Worm (Caenorhabditis elegans) whole organism, L1 larva: Measurements from ENCODE around the gene K11D12.6.

Experiments used
- C16A3.4 ChIP-seq: fragments of 150-350 bp; optimal IDR thresholded peaks from 2 replicates; lab custom pipeline; 2014; ENCODE audit warnings: missing biosample characterization, missing genetic modification characterization
- F16B12.6 ChIP-seq: fragments of 150-350 bp; optimal IDR thresholded peaks from 2 replicates; lab custom pipeline; 2014; ENCODE audit warnings: missing biosample characterization, missing genetic modification characterization
- Y116A8C.19 ChIP-seq: sonication (generic microtip); optimal IDR thresholded peaks from 2 replicates; lab custom pipeline; 2016; ENCODE audit warnings: missing compliant biosample characterization, missing genetic modification characterization, borderline replicate concordance
- aha-1 ChIP-seq: fragments of 150-350 bp; optimal IDR thresholded peaks from 2 replicates; lab custom pipeline; 2014; ENCODE audit warnings: missing biosample characterization, missing genetic modification characterization
- alr-1 ChIP-seq: fragments of 200-800 bp; sonication (Bioruptor generic); optimal IDR thresholded peaks from 2 replicates; lab custom pipeline; 2018; ENCODE audit warnings: borderline replicate concordance, mild to moderate bottlenecking, missing genetic modification characterization, missing compliant biosample characterization
- aly-2 ChIP-seq: fragments of 150-350 bp; optimal IDR thresholded peaks from 2 replicates; lab custom pipeline; 2014; ENCODE audit warnings: missing biosample characterization, missing genetic modification characterization
- ama-1 ChIP-seq: fragments of 150-350 bp; optimal IDR thresholded peaks from 2 replicates; lab custom pipeline; 2014
- ceh-88 ChIP-seq: fragments of 200-800 bp; sonication (Bioruptor generic); IDR thresholded peaks from 2 replicates; pipeline ENCODE4 v1.3.6; 2022; ENCODE audit warnings: missing genetic modification characterization, missing compliant biosample characterization
- dpl-1 ChIP-seq, 3 experiments: fragments of 150-350 bp in 2 of 3; sonication (generic microtip) in 1 of 3; optimal IDR thresholded peaks; 2 replicates each; lab custom pipeline; 2014 to 2017; ENCODE audit warnings: missing biosample characterization in 3 of 3, missing genetic modification characterization in 3 of 3, missing genetic modification reagents in 3 of 3
- dsc-1 ChIP-seq: sonication (generic microtip); optimal IDR thresholded peaks from 2 replicates; lab custom pipeline; 2016; ENCODE audit warnings: mild to moderate bottlenecking, missing genetic modification characterization, missing compliant biosample characterization
- efl-1 ChIP-seq, 4 experiments: fragments of 150-350 bp; optimal IDR thresholded peaks in 3 of 4; peaks in 1 of 4; 1 replicate in 1 of 4; 2 replicates in 3 of 4; lab custom pipeline; 2014; ENCODE audit warnings: missing biosample characterization in 2 of 4, missing genetic modification characterization in 2 of 4, missing genetic modification reagents in 2 of 4
- efl-3 ChIP-seq: fragments of 200-800 bp; sonication (Bioruptor generic); optimal IDR thresholded peaks from 2 replicates; lab custom pipeline; 2018; ENCODE audit warnings: mild to moderate bottlenecking, missing genetic modification characterization, missing compliant biosample characterization
- egl-13 ChIP-seq: sonication (generic microtip); optimal IDR thresholded peaks from 2 replicates; lab custom pipeline; 2016; ENCODE audit warnings: missing genotype, missing genetic modification reagents, missing genetic modification characterization, missing compliant biosample characterization
- elt-3 ChIP-seq, 6 experiments: fragments of 150-350 bp in 1 of 6; sonication (generic microtip); optimal IDR thresholded peaks; 2 replicates each; lab custom pipeline; 2017 to 2018; ENCODE audit warnings: missing biosample characterization in 6 of 6, missing genetic modification characterization in 6 of 6, inconsistent platforms in 1 of 6
- ets-5 ChIP-seq: fragments of 200-800 bp; sonication (Bioruptor generic); IDR thresholded peaks from 2 replicates; pipeline ENCODE4 v1.3.6; 2022; ENCODE audit warnings: missing genetic modification characterization, missing compliant biosample characterization
- isw-1 ChIP-seq: fragments of 200-800 bp; sonication (Bioruptor generic); IDR thresholded peaks from 2 replicates; pipeline ENCODE4 v1.3.6; 2022; ENCODE audit warnings: missing genetic modification characterization, missing compliant biosample characterization
- jun-1 ChIP-seq: fragments of 150-350 bp; optimal IDR thresholded peaks from 2 replicates; lab custom pipeline; 2014; ENCODE audit warnings: missing biosample characterization, missing genetic modification reagents, missing genetic modification characterization
- lin-14 ChIP-seq: fragments of 200-800 bp; sonication (Bioruptor generic); optimal IDR thresholded peaks from 2 replicates; lab custom pipeline; 2018; ENCODE audit warnings: mild to moderate bottlenecking, missing genetic modification characterization, moderate library complexity, missing compliant biosample characterization
- lin-15B ChIP-seq: fragments of 150-350 bp; sonication (generic microtip); optimal IDR thresholded peaks from 3 replicates; lab custom pipeline; 2014; ENCODE audit warnings: missing biosample characterization, missing genetic modification characterization
- lin-39 ChIP-seq: fragments of 150-350 bp; optimal IDR thresholded peaks from 2 replicates; lab custom pipeline; 2014; ENCODE audit warnings: missing biosample characterization, missing genetic modification reagents, missing genetic modification characterization
- lsy-2 ChIP-seq, 2 experiments: fragments of 150-350 bp; optimal IDR thresholded peaks; 2 replicates each; lab custom pipeline; 2014; ENCODE audit warnings: missing biosample characterization in 2 of 2, missing genetic modification characterization in 2 of 2
- mdl-1 ChIP-seq, 2 experiments: fragments of 150-350 bp; optimal IDR thresholded peaks; 2 replicates each; lab custom pipeline; 2014 to 2017; ENCODE audit warnings: missing biosample characterization in 2 of 2, missing genetic modification characterization in 2 of 2, inconsistent platforms in 1 of 2
- mef-2 ChIP-seq: fragments of 150-350 bp; optimal IDR thresholded peaks from 2 replicates; lab custom pipeline; 2014; ENCODE audit warnings: missing biosample characterization, missing genetic modification characterization
- nhr-11 ChIP-seq: fragments of 150-350 bp; optimal IDR thresholded peaks from 2 replicates; lab custom pipeline; 2014; ENCODE audit warnings: missing biosample characterization, missing genetic modification characterization
- nhr-12 ChIP-seq: sonication (generic microtip); optimal IDR thresholded peaks from 2 replicates; lab custom pipeline; 2017; ENCODE audit warnings: missing biosample characterization, missing genetic modification characterization
- nhr-237 ChIP-seq: fragments of 150-350 bp; optimal IDR thresholded peaks from 2 replicates; lab custom pipeline; 2014; ENCODE audit warnings: missing biosample characterization, missing genetic modification characterization
- nhr-76 ChIP-seq: sonication (generic microtip); optimal IDR thresholded peaks from 2 replicates; lab custom pipeline; 2017; ENCODE audit warnings: missing biosample characterization, missing genetic modification characterization
- nhr-85 ChIP-seq: sonication (generic microtip); peaks from one replicate; lab custom pipeline; 2016; ENCODE audit warnings: missing genetic modification characterization, inconsistent platforms, missing compliant biosample characterization
- nhr-90 ChIP-seq: sonication (generic microtip); optimal IDR thresholded peaks from 2 replicates; lab custom pipeline; 2016; ENCODE audit warnings: mild to moderate bottlenecking, missing genetic modification characterization, missing compliant biosample characterization; ENCODE audit not compliant: poor library complexity
- pag-3 ChIP-seq: sonication (generic microtip); optimal IDR thresholded peaks from 2 replicates; lab custom pipeline; 2017; ENCODE audit warnings: missing genetic modification characterization, mild to moderate bottlenecking, missing compliant biosample characterization, antibody characterized with exemption, borderline replicate concordance; ENCODE audit not compliant: insufficient read depth
- pax-3 ChIP-seq: fragments of 200-800 bp; sonication (Bioruptor generic); optimal IDR thresholded peaks from 2 replicates; lab custom pipeline; 2018; ENCODE audit warnings: mild to moderate bottlenecking, missing genetic modification characterization, moderate library complexity, missing compliant biosample characterization
- rnt-1 ChIP-seq: sonication (generic microtip); optimal IDR thresholded peaks from 2 replicates; lab custom pipeline; 2016; ENCODE audit warnings: mild to moderate bottlenecking, missing genetic modification characterization, moderate library complexity, missing compliant biosample characterization
- skn-1 ChIP-seq: fragments of 150-350 bp; optimal IDR thresholded peaks from 2 replicates; lab custom pipeline; 2014; ENCODE audit warnings: missing biosample characterization, missing genetic modification characterization
- snpc-4 ChIP-seq: fragments of 150-350 bp; optimal IDR thresholded peaks from 2 replicates; lab custom pipeline; 2014; ENCODE audit warnings: missing biosample characterization, missing genetic modification characterization
- snu-23 ChIP-seq: sonication (generic microtip); optimal IDR thresholded peaks from 2 replicates; lab custom pipeline; 2016; ENCODE audit warnings: missing genetic modification characterization, missing compliant biosample characterization
- sox-4 ChIP-seq: sonication (generic microtip); optimal IDR thresholded peaks from 2 replicates; lab custom pipeline; 2016; ENCODE audit warnings: missing genetic modification characterization, missing compliant biosample characterization
- sup-37 ChIP-seq: fragments of 200-800 bp; sonication (Bioruptor generic); optimal IDR thresholded peaks from 2 replicates; lab custom pipeline; 2018; ENCODE audit warnings: mild to moderate bottlenecking, missing genetic modification characterization, missing compliant biosample characterization
- swsn-7 ChIP-seq: sonication (generic microtip); optimal IDR thresholded peaks from 2 replicates; lab custom pipeline; 2016; ENCODE audit warnings: missing genetic modification characterization, missing compliant biosample characterization
- tbx-2 ChIP-seq: sonication (generic microtip); optimal IDR thresholded peaks from 2 replicates; lab custom pipeline; 2016; ENCODE audit warnings: missing genetic modification characterization, missing compliant biosample characterization
- unc-130 ChIP-seq: fragments of 150-350 bp; optimal IDR thresholded peaks from 2 replicates; lab custom pipeline; 2017; ENCODE audit warnings: missing biosample characterization, missing genetic modification characterization, inconsistent platforms
- unc-30 ChIP-seq: sonication (generic microtip); optimal IDR thresholded peaks from 2 replicates; lab custom pipeline; 2017; ENCODE audit warnings: missing biosample characterization, missing genetic modification characterization
- vab-15 ChIP-seq: sonication (generic microtip); optimal IDR thresholded peaks from 2 replicates; lab custom pipeline; 2017; ENCODE audit warnings: missing genotype, mild to moderate bottlenecking, missing genetic modification characterization, missing compliant biosample characterization
- zip-4 ChIP-seq: fragments of 200-800 bp; sonication (Bioruptor generic); optimal IDR thresholded peaks from 2 replicates; lab custom pipeline; 2018; ENCODE audit warnings: mild to moderate bottlenecking, missing genetic modification characterization, moderate library complexity, missing compliant biosample characterization
- ztf-4 ChIP-seq: fragments of 150-350 bp; optimal IDR thresholded peaks from 2 replicates; lab custom pipeline; 2014; ENCODE audit warnings: missing biosample characterization, missing genetic modification characterization

Gene K11D12.6

DNA sequence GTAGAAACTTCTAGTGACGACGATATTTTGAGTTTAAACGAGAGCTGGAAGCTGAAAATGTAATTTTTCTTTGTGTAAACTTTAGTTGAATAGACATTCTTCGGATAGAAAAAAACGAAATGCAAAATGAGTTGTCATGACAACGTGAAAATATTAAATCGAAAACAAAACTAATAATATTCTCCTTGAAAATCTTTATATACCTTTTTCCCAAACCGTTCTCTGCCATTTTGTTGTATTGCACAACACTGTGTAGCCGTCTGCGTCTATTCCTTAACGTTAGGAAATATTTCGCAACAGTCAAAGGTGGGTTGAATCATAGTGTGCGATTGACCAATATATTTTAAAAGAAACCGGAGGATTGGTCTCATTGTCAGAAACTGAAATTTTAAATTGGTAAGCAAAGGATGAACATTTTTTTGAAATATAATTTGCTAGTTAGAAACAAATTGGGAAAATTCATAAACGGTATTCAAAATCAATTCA lies 45.9 kb upstream of the K11D12.6 start, which contains the start of gene Y58A7A.3 (continued):
- TF ChIP-seq snu-23 (GFP tag; lab: Kevin White, UChicago) (peak; percentile 49), ceh-88 (GFP tag; lab: Robert Waterston, UW) (no peak), ets-5 (GFP tag; lab: Robert Waterston, UW) (no peak), F16B12.6 (tag; lab: Kevin White, UChicago) (peak; percentile 20), mdl-1 (tag; optimal IDR thresholded peaks at IDR 0.05; lab: Kevin White, UChicago) (peak in 1 of 2 experiments; percentile 67), nhr-12 (tag; lab: Kevin White, UChicago) (no peak), nhr-76 (no peak), C16A3.4 (tag; lab: Kevin White, UChicago) (peak; percentile 37), lin-15B (no peak), pag-3 (tag; lab: Kevin White, UChicago) (no peak), lin-14 (peak; percentile 77), rnt-1 (peak; percentile 15), jun-1 (tag; lab: Kevin White, UChicago) (peak; percentile 35), nhr-85 (peak; percentile 52), swsn-7 (tag; lab: Kevin White, UChicago) (peak; percentile 31), isw-1 (GFP tag; lab: Robert Waterston, UW) (peak; percentile 35; the same call in 1 of the 2 replicates), tbx-2 (tag; lab: Kevin White, UChicago) (no peak), alr-1 (tag; lab: Kevin White, UChicago) (no peak), aly-2 (no peak), mef-2 (tag; lab: Kevin White, UChicago) (no peak), dsc-1 (no peak), efl-3 (GFP tag; lab: Kevin White, UChicago) (no peak), elt-3 (tag; optimal IDR thresholded peaks at IDR 0.05; lab: Kevin White, UChicago) (peak in 2 of 6 experiments; percentile 57 to 60), snpc-4 (tag; lab: Kevin White, UChicago) (no peak), vab-15 (tag; lab: Kevin White, UChicago) (no peak), egl-13 (no peak), pax-3 (tag; lab: Kevin White, UChicago) (no peak), lsy-2 (tag; optimal IDR thresholded peaks at IDR 0.05; lab: Kevin White, UChicago) (peak; percentile 9 to 76), nhr-237 (peak; percentile 61), zip-4 (GFP tag; lab: Kevin White, UChicago) (peak; percentile 96), Y116A8C.19 (tag; lab: Kevin White, UChicago) (no peak), sup-37 (GFP tag; lab: Kevin White, UChicago) (no peak), nhr-11 (tag; lab: Kevin White, UChicago) (peak; percentile 22), sox-4 (tag; lab: Kevin White, UChicago) (no peak), unc-30 (tag; lab: Kevin White, UChicago) (no peak), efl-1 (optimal IDR thresholded peaks at IDR 0.05; lab: Kevin White, UChicago) (peak; percentile 36 to 60), efl-1 (GFP tag; optimal IDR thresholded peaks at IDR 0.05 in 1 of 2; lab: Kevin White, UChicago) (peak in 1 of 2 experiments; percentile 39), lin-39 (tag; lab: Kevin White, UChicago) (no peak), ztf-4 (tag; lab: Kevin White, UChicago) (no peak), ama-1 (lab: Kevin White, UChicago) (no peak), nhr-90 (tag; lab: Kevin White, UChicago) (peak; percentile 51), dpl-1 (GFP tag; optimal IDR thresholded peaks at IDR 0.05; lab: Kevin White, UChicago) (peak in 2 of 3 experiments; percentile 21 to 24), unc-130 (tag; lab: Kevin White, UChicago) (no peak), aha-1 (tag; lab: Kevin White, UChicago) (no peak), skn-1 (tag; lab: Kevin White, UChicago) (peak; percentile 93)
